Fruit fly (Drosophila melanogaster) whole organism, embryonic: ENCODE data around the gene klar.
A peak's percentile ranks its signal among the peaks of the same experiment; 100 is the strongest.

Experiments used
- ATbp ChIP-seq: fragments of 200-800 bp; sonication (Bioruptor generic); optimal IDR thresholded peaks from 2 replicates; lab custom pipeline; 2017; ENCODE audit warnings: missing biosample characterization, mild to moderate bottlenecking, missing genetic modification characterization, missing genetic modification reagents
- CG11695 ChIP-seq: fragments of 200-800 bp; sonication (Bioruptor generic); IDR thresholded peaks from 3 replicates; pipeline ENCODE4 v1.3.6; 2022; ENCODE audit warnings: missing biosample characterization, missing genetic modification characterization
- CG16813 ChIP-seq: fragments of 200-800 bp; sonication (Bioruptor generic); IDR thresholded peaks from 3 replicates; pipeline ENCODE4 v1.3.6; 2022; ENCODE audit warnings: missing biosample characterization, missing genetic modification characterization; ENCODE audit not compliant: partially characterized antibody
- CG18262 ChIP-seq: fragments of 200-800 bp; optimal IDR thresholded peaks from 3 replicates; lab custom pipeline; 2019; ENCODE audit warnings: missing biosample characterization, mild to moderate bottlenecking, missing genetic modification characterization, moderate library complexity
- CG2712 ChIP-seq: fragments of 200-800 bp; optimal IDR thresholded peaks from 3 replicates; lab custom pipeline; 2019; ENCODE audit warnings: missing biosample characterization, mild to moderate bottlenecking, missing genetic modification characterization, moderate library complexity
- CG3995 ChIP-seq: fragments of 200-800 bp; sonication (Bioruptor generic); optimal IDR thresholded peaks from 3 replicates; lab custom pipeline; 2016; ENCODE audit warnings: missing biosample characterization, missing genetic modification characterization
- CG5180 ChIP-seq: fragments of 200-800 bp; sonication (Bioruptor generic); optimal IDR thresholded peaks from 3 replicates; lab custom pipeline; 2017; ENCODE audit warnings: missing biosample characterization, missing genetic modification characterization, mild to moderate bottlenecking, moderate library complexity, missing genetic modification reagents
- CG6854 ChIP-seq: fragments of 200-800 bp; sonication (Bioruptor generic); optimal IDR thresholded peaks from 3 replicates; lab custom pipeline; 2017; ENCODE audit warnings: missing biosample characterization, mild to moderate bottlenecking, missing genetic modification characterization
- CG8290 ChIP-seq, 3 experiments: fragments of 200-800 bp; sonication (Bioruptor generic); optimal IDR thresholded peaks; 2 replicates each; lab custom pipeline; 2016 to 2019; ENCODE audit warnings: missing biosample characterization in 3 of 3, missing genetic modification characterization in 3 of 3, mild to moderate bottlenecking in 2 of 3, moderate library complexity in 1 of 3
- CG9817 ChIP-seq: fragments of 200-800 bp; sonication (Bioruptor generic); optimal IDR thresholded peaks from 2 replicates; lab custom pipeline; 2018; ENCODE audit warnings: missing biosample characterization, mild to moderate bottlenecking, missing genetic modification characterization, moderate library complexity
- Deaf1 ChIP-seq: fragments of 200-800 bp; optimal IDR thresholded peaks from 3 replicates; lab custom pipeline; 2019; ENCODE audit warnings: missing biosample characterization, mild to moderate bottlenecking, missing genetic modification characterization, moderate library complexity
- Dp ChIP-seq: fragments of 200-800 bp; sonication (Bioruptor generic); optimal IDR thresholded peaks from 2 replicates; lab custom pipeline; 2018; ENCODE audit warnings: missing biosample characterization, mild to moderate bottlenecking, missing genetic modification characterization, moderate library complexity
- E2f1 ChIP-seq: fragments of 200-800 bp; sonication (Bioruptor generic); IDR thresholded peaks from 2 replicates; pipeline ENCODE4 v1.3.6; 2022; ENCODE audit warnings: missing biosample characterization, missing genetic modification characterization
- Gsc ChIP-seq: fragments of 200-800 bp; sonication (Bioruptor generic); IDR thresholded peaks from 2 replicates; pipeline ENCODE4 v1.3.6; 2022; ENCODE audit warnings: missing biosample characterization, missing genetic modification characterization
- Hr51 ChIP-seq, 2 experiments: fragments of 200-800 bp; sonication (Bioruptor generic); optimal IDR thresholded peaks; 2 replicates in 1 of 2; 3 replicates in 1 of 2; lab custom pipeline; 2016 to 2018; ENCODE audit warnings: missing biosample characterization in 2 of 2, missing genetic modification characterization in 2 of 2, mild to moderate bottlenecking in 1 of 2, moderate library complexity in 1 of 2
- Med ChIP-seq: fragments of 200-800 bp; sonication (Bioruptor generic); peaks from one replicate; lab custom pipeline; 2016; ENCODE audit warnings: missing biosample characterization, missing genetic modification characterization, mild to moderate bottlenecking, inconsistent platforms, moderate library complexity
- Nf-YB ChIP-seq: fragments of 200-800 bp; sonication (Bioruptor generic); optimal IDR thresholded peaks from 3 replicates; lab custom pipeline; 2019; ENCODE audit warnings: missing biosample characterization, mild to moderate bottlenecking, missing genetic modification characterization, moderate library complexity
- Ssrp ChIP-seq: fragments of 200-800 bp; sonication (Bioruptor generic); optimal IDR thresholded peaks from 2 replicates; lab custom pipeline; 2018; ENCODE audit warnings: missing biosample characterization, mild to moderate bottlenecking, missing genetic modification characterization, moderate library complexity
- az2 ChIP-seq: fragments of 200-800 bp; sonication (Bioruptor generic); optimal IDR thresholded peaks from 3 replicates; lab custom pipeline; 2016; ENCODE audit warnings: missing biosample characterization, missing genetic modification characterization
- bigmax ChIP-seq: fragments of 200-800 bp; sonication (Bioruptor generic); optimal IDR thresholded peaks from 2 replicates; lab custom pipeline; 2018; ENCODE audit warnings: missing biosample characterization, mild to moderate bottlenecking, missing genetic modification characterization
- br ChIP-seq: fragments of >200 bp; optimal IDR thresholded peaks from 2 replicates; lab custom pipeline; 2017
- croc ChIP-seq: fragments of 200-800 bp; sonication (Bioruptor generic); conservative IDR thresholded peaks from 3 replicates; pipeline ENCODE4 v1.3.6; 2022; ENCODE audit warnings: missing biosample characterization, missing genetic modification characterization
- eve ChIP-seq, 2 experiments: fragments of >200 bp; optimal IDR thresholded peaks; 2 replicates each; lab custom pipeline; 2017; ENCODE audit warnings: missing biosample characterization in 2 of 2, missing genetic modification characterization in 2 of 2
- eyg ChIP-seq: fragments of 200-800 bp; sonication (Bioruptor generic); optimal IDR thresholded peaks from 3 replicates; lab custom pipeline; 2016; ENCODE audit warnings: missing biosample characterization, missing genetic modification characterization
- fd102C ChIP-seq: fragments of 200-800 bp; sonication (Bioruptor generic); optimal IDR thresholded peaks from 2 replicates; lab custom pipeline; 2018; ENCODE audit warnings: missing biosample characterization, mild to moderate bottlenecking, missing genetic modification characterization, moderate library complexity
- grau ChIP-seq: fragments of 200-800 bp; optimal IDR thresholded peaks from 3 replicates; lab custom pipeline; 2019; ENCODE audit warnings: missing biosample characterization, mild to moderate bottlenecking, missing genetic modification characterization, moderate library complexity
- kah ChIP-seq: fragments of 200-800 bp; sonication (Bioruptor generic); optimal IDR thresholded peaks from 2 replicates; lab custom pipeline; 2018; ENCODE audit warnings: missing biosample characterization, mild to moderate bottlenecking, missing genetic modification characterization
- kni ChIP-seq: fragments of 200-800 bp; sonication (Bioruptor generic); optimal IDR thresholded peaks from 3 replicates; lab custom pipeline; 2017; ENCODE audit warnings: mild to moderate bottlenecking, missing biosample characterization, missing genetic modification reagents, missing genetic modification characterization
- lilli ChIP-seq: fragments of 200-800 bp; sonication (Bioruptor generic); optimal IDR thresholded peaks from 3 replicates; lab custom pipeline; 2016; ENCODE audit warnings: missing biosample characterization, missing genetic modification characterization
- nerfin-1 ChIP-seq: fragments of 200-800 bp; sonication (Bioruptor generic); optimal IDR thresholded peaks from 3 replicates; lab custom pipeline; 2019; ENCODE audit warnings: missing biosample characterization, mild to moderate bottlenecking, missing genetic modification characterization, moderate library complexity
- oc ChIP-seq: fragments of 200-800 bp; sonication (Bioruptor generic); optimal IDR thresholded peaks from 2 replicates; lab custom pipeline; 2018; ENCODE audit warnings: missing biosample characterization, mild to moderate bottlenecking, missing genetic modification characterization, moderate library complexity
- rib ChIP-seq: fragments of 200-800 bp; sonication (Bioruptor generic); IDR thresholded peaks from 2 replicates; pipeline ENCODE4 v1.3.6; 2022; ENCODE audit warnings: missing biosample characterization, missing genetic modification characterization
- row ChIP-seq: fragments of 200-800 bp; sonication (Bioruptor generic); IDR thresholded peaks from 3 replicates; pipeline ENCODE4 v1.3.6; 2022; ENCODE audit warnings: missing biosample characterization, missing genetic modification characterization
- shn ChIP-seq: fragments of 200-800 bp; sonication (Bioruptor generic); optimal IDR thresholded peaks from 3 replicates; lab custom pipeline; 2016; ENCODE audit warnings: missing biosample characterization, missing genetic modification characterization
- stc ChIP-seq: fragments of 200-800 bp; sonication (Bioruptor generic); IDR thresholded peaks from 2 replicates; pipeline ENCODE4 v1.3.6; 2022; ENCODE audit warnings: missing biosample characterization, missing genetic modification characterization
- tx ChIP-seq: fragments of 200-800 bp; sonication (Bioruptor generic); optimal IDR thresholded peaks from 2 replicates; lab custom pipeline; 2016; ENCODE audit warnings: missing biosample characterization, missing genetic modification characterization
- wdn ChIP-seq: fragments of 200-800 bp; sonication (Bioruptor generic); IDR thresholded peaks from 2 replicates; pipeline ENCODE4 v1.3.6; 2022; ENCODE audit warnings: missing biosample characterization, missing genetic modification characterization
- z ChIP-seq: fragments of 200-800 bp; sonication (Bioruptor generic); IDR thresholded peaks from 3 replicates; pipeline ENCODE4 v1.3.6; 2022; ENCODE audit warnings: missing biosample characterization, missing genetic modification characterization
- zfh2 ChIP-seq: fragments of 200-800 bp; sonication (Bioruptor generic); optimal IDR thresholded peaks from 2 replicates; lab custom pipeline; 2016; ENCODE audit warnings: missing biosample characterization, missing genetic modification characterization

klar gene

DNA sequence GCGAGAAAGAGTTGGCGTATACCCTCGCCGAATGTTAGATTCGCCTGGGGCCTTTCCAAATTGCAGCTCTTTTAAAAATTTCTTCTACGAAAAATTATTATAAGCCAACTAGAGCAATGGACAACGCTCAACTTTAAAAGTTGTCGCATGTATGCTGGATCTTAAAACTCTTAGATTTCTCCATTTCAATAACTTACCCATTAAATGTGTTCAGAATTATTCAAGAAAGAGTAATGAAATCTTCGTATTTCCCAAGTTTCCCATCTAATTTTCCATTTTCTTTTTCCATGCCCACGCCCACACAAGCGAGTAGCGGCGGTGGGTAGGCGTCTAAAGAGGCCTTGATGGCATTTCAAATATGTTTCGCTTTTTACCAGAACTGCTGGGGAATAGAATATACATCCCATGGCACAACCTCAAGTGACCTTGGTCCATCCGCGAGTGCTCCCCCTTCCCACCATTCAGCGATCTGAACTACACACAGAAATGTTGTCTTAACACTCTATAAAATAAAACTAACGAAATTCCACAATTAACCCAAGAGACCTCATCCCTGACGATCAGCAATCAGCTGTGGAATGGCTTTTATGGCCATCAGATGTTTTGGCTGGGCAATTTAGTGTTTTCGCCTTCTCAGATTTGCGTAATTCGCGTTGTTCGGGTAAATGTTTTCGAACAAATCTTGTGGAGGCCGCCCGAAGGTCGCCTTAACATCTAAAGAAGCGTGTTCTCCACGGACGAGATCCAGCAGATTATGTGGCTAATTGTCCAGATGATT is 85.4 kb downstream of the klar start (continued):
- TF ChIP-seq zfh2 (no peak), CG6854 (GFP tag; lab: Kevin White, UChicago) (no peak), CG5180 (GFP tag; lab: Kevin White, UChicago) (no peak), CG8290 (GFP tag; optimal IDR thresholded peaks at IDR 0.05; lab: Kevin White, UChicago) (no peak), CG8290 (tag; optimal IDR thresholded peaks at IDR 0.05; lab: Kevin White, UChicago) (no peak), grau (tag; lab: Kevin White, UChicago) (no peak), row (peak; percentile 32; the same call in 2 of the 3 replicates), CG11695 (GFP tag; lab: Robert Waterston, UW) (peak; percentile 21; the same call in 1 of the 3 replicates), kah (GFP tag; lab: Kevin White, UChicago) (no peak), shn (no peak), Deaf1 (tag; lab: Kevin White, UChicago) (no peak), CG2712 (tag; lab: Kevin White, UChicago) (no peak), nerfin-1 (tag; lab: Kevin White, UChicago) (no peak), Dp (GFP tag; lab: Kevin White, UChicago) (no peak), bigmax (no peak), eve (GFP tag; optimal IDR thresholded peaks at IDR 0.05; lab: Kevin White, UChicago) (no peak), br (lab: Kevin White, UChicago) (no peak), ATbp (GFP tag; lab: Kevin White, UChicago) (no peak), CG16813 (GFP tag; lab: Robert Waterston, UW) (no peak), Gsc (no peak), kni (GFP tag; lab: Kevin White, UChicago) (no peak), Nf-YB (no peak), Hr51 (GFP tag; optimal IDR thresholded peaks at IDR 0.05; lab: Kevin White, UChicago) (peak in 1 of 2 experiments; percentile 4), rib (GFP tag; lab: Robert Waterston, UW) (0 out of 2 replicates have a peak, but pooled peaks have one; percentile 48), E2f1 (GFP tag; lab: Robert Waterston, UW) (no peak), az2 (GFP tag; lab: Kevin White, UChicago) (no peak), tx (no peak), CG18262 (no peak), lilli (GFP tag; lab: Kevin White, UChicago) (peak; percentile 12), wdn (no peak), CG9817 (tag; lab: Kevin White, UChicago) (no peak), Ssrp (tag; lab: Kevin White, UChicago) (no peak), CG3995 (GFP tag; lab: Kevin White, UChicago) (no peak), Med (GFP tag; lab: Kevin White, UChicago) (peak; percentile 20), oc (tag; lab: Kevin White, UChicago) (no peak), stc (no peak), fd102C (GFP tag; lab: Kevin White, UChicago) (no peak), eyg (GFP tag; lab: Kevin White, UChicago) (no peak), croc (GFP tag; lab: Robert Waterston, UW) (no peak), z (no peak)
